Fruit fly (Drosophila melanogaster) whole organism, embryonic: ENCODE results near the gene how.

Experiments used
- CG15073 ChIP-seq: fragments of 200-800 bp; sonication (Bioruptor generic); optimal IDR thresholded peaks from 2 replicates; lab custom pipeline; 2016; ENCODE audit warnings: missing biosample characterization, missing genetic modification characterization
- CG3065 ChIP-seq: fragments of 200-800 bp; sonication (Bioruptor generic); optimal IDR thresholded peaks from 2 replicates; lab custom pipeline; 2016; ENCODE audit warnings: missing biosample characterization, missing genetic modification characterization
- CG6854 ChIP-seq: fragments of 200-800 bp; sonication (Bioruptor generic); optimal IDR thresholded peaks from 3 replicates; lab custom pipeline; 2017; ENCODE audit warnings: missing biosample characterization, mild to moderate bottlenecking, missing genetic modification characterization
- CG7357 ChIP-seq: fragments of 200-800 bp; sonication (Bioruptor generic); IDR thresholded peaks from 3 replicates; pipeline ENCODE4 v1.3.6; 2022; ENCODE audit warnings: missing biosample characterization, missing genetic modification characterization
- CG7963 ChIP-seq: fragments of 200-800 bp; sonication (Bioruptor generic); IDR thresholded peaks from 3 replicates; pipeline ENCODE4 v1.3.6; 2022; ENCODE audit warnings: missing biosample characterization, missing genetic modification characterization; ENCODE audit not compliant: partially characterized antibody
- Camta ChIP-seq: fragments of 200-800 bp; sonication (Bioruptor generic); optimal IDR thresholded peaks from 2 replicates; lab custom pipeline; 2016; ENCODE audit warnings: missing biosample characterization, missing genetic modification characterization
- Myb ChIP-seq: fragments of 200-800 bp; sonication (Bioruptor generic); optimal IDR thresholded peaks from 2 replicates; lab custom pipeline; 2016; ENCODE audit warnings: missing biosample characterization, missing genetic modification characterization
- Sox100B ChIP-seq: fragments of 200-800 bp; sonication (Bioruptor generic); optimal IDR thresholded peaks from 3 replicates; lab custom pipeline; 2018; ENCODE audit warnings: missing biosample characterization, mild to moderate bottlenecking, missing genetic modification characterization
- Ssrp ChIP-seq: fragments of 200-800 bp; sonication (Bioruptor generic); optimal IDR thresholded peaks from 2 replicates; lab custom pipeline; 2018; ENCODE audit warnings: missing biosample characterization, mild to moderate bottlenecking, missing genetic modification characterization, moderate library complexity
- fd3F ChIP-seq: fragments of 200-800 bp; sonication (Bioruptor generic); optimal IDR thresholded peaks from 2 replicates; lab custom pipeline; 2018; ENCODE audit warnings: missing biosample characterization, mild to moderate bottlenecking, missing genetic modification characterization, moderate library complexity
- nmo ChIP-seq: fragments of 200-800 bp; sonication (Bioruptor generic); optimal IDR thresholded peaks from 2 replicates; lab custom pipeline; 2018; ENCODE audit warnings: missing biosample characterization, mild to moderate bottlenecking, missing genetic modification characterization, moderate library complexity
- pfk ChIP-seq: fragments of 200-800 bp; sonication (Bioruptor generic); optimal IDR thresholded peaks from 2 replicates; lab custom pipeline; 2018; ENCODE audit warnings: missing biosample characterization, mild to moderate bottlenecking, missing genetic modification characterization, moderate library complexity

- TF ChIP-seq CG15073 (GFP tag; lab: Kevin White, UChicago): no peak
- TF ChIP-seq Myb (GFP tag; lab: Kevin White, UChicago): no peak
- no peak for TF ChIP-seq pfk (GFP tag; lab: Kevin White, UChicago)
- TF ChIP-seq CG7963 (GFP tag; lab: Robert Waterston, UW): no peak
- TF ChIP-seq Sox100B: no peak
- no peak for TF ChIP-seq CG3065 (GFP tag; lab: Kevin White, UChicago)
- no peak for TF ChIP-seq nmo (GFP tag; lab: Kevin White, UChicago)
- TF ChIP-seq CG7357 (GFP tag; lab: Robert Waterston, UW): no peak
- no peak for TF ChIP-seq CG6854
- no peak for TF ChIP-seq Ssrp
- no peak for TF ChIP-seq Camta (GFP tag; lab: Kevin White, UChicago)
- TF ChIP-seq fd3F (GFP tag; lab: Kevin White, UChicago): no peak
Measured at dm6 chr3R:22047412-22047811, 5.4 kb downstream of the how start.
